Fruit fly (Drosophila melanogaster): Measurements from ENCODE around the gene CG44774.
A peak's percentile ranks its signal among the peaks of the same experiment; 100 is the strongest.

Gene CG44774

DNA sequence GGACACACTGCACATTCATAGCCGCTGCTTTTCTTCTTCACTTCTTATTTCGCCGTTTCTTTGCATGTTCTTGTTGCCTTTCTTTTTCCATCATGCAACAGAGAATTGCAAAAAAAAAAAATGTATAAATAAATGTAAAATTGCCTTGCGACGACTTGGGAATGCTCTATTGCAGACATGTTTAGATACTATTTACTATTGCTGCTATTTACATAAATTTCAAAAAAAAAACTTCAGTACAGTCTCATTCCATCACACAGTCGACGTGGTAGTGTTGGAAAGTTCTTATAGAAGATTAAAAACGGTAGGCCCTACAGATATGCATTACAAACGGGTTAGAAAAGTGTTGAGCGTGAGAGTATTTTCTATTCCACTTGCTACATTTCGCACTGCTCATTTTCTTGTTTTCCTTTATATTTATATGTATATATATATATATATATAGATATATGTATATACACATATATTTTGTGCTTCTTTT, 26.1 kb downstream of the CG44774 start:
- TF ChIP-seq CG10348 (GFP tag; IDR thresholded peaks at IDR 0.05) (no peak), CG15710 (tag; optimal IDR thresholded peaks at IDR 0.05) (peak; percentile 84), CG4496 (GFP tag; IDR thresholded peaks at IDR 0.05) (peak; percentile 72), EcR (GFP tag; optimal IDR thresholded peaks at IDR 0.05) (peak; percentile 44), D1 (tag; optimal IDR thresholded peaks at IDR 0.05) (peak; percentile 69), Ets98B (GFP tag; IDR thresholded peaks at IDR 0.05) (peak; percentile 61), Snoo (tag; optimal IDR thresholded peaks at IDR 0.05) (peak; percentile 79), rn (GFP tag; IDR thresholded peaks at IDR 0.05) (peak; percentile 53), gl (tag; optimal IDR thresholded peaks at IDR 0.05) (peak; percentile 77), fd96Ca (GFP tag; IDR thresholded peaks at IDR 0.05) (peak; percentile 78; the same call in 2 of the 3 replicates), Pif1B (GFP tag; optimal IDR thresholded peaks at IDR 0.05) (peak; percentile 89), CG8301 (tag; optimal IDR thresholded peaks at IDR 0.05) (peak; percentile 75), CG32121 (GFP tag; IDR thresholded peaks at IDR 0.05) (peak; percentile 62), CG13204 (GFP tag; optimal IDR thresholded peaks at IDR 0.05) (peak; percentile 78), Pif1A (GFP tag; optimal IDR thresholded peaks at IDR 0.05) (peak; percentile 83), CG17806 (tag; optimal IDR thresholded peaks at IDR 0.05) (peak; percentile 73), CG12605 (GFP tag; IDR thresholded peaks at IDR 0.05) (peak; percentile 56), CG8159 (tag; optimal IDR thresholded peaks at IDR 0.05) (peak; percentile 84), CG34367 (tag; optimal IDR thresholded peaks at IDR 0.05) (peak; percentile 81), CG9948 (tag; optimal IDR thresholded peaks at IDR 0.05) (peak; percentile 74), CG14655 (GFP tag; optimal IDR thresholded peaks at IDR 0.05) (peak; percentile 91)

DNA sequence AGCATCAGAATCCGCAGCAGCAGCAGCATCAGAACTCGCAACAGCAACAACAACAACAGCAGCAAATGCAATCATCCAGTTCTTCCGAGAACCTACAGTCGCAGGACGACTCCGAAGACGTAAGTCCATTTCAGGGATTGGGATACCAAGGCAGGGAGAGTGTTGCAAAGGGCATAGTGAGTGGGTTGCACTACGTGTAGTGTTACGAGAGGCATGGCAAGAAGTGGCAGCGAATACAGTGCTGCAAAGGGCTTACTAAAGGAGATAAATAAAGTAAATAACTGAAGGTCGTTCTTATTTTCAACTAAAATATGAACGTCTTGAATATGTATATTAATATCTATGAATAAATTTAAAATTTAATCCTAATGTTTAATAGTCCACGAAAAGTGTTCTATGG, 26.8 kb downstream of the CG44774 start:
- no peak for TF ChIP-seq Ets98B (GFP tag; IDR thresholded peaks at IDR 0.05)
- no peak for TF ChIP-seq CG4496 (GFP tag; IDR thresholded peaks at IDR 0.05)
- TF ChIP-seq CG34367 (tag; optimal IDR thresholded peaks at IDR 0.05), result no peak
- no peak for TF ChIP-seq rn (GFP tag; IDR thresholded peaks at IDR 0.05)
- no peak for TF ChIP-seq Pif1A (GFP tag; optimal IDR thresholded peaks at IDR 0.05)
- no peak for TF ChIP-seq fd96Ca (GFP tag; IDR thresholded peaks at IDR 0.05)
- no peak for TF ChIP-seq CG10348 (GFP tag; IDR thresholded peaks at IDR 0.05)
- TF ChIP-seq CG12605 (GFP tag; IDR thresholded peaks at IDR 0.05), result no peak
- no peak for TF ChIP-seq CG8301 (tag; optimal IDR thresholded peaks at IDR 0.05)
- no peak for TF ChIP-seq Pif1B (GFP tag; optimal IDR thresholded peaks at IDR 0.05)
- TF ChIP-seq Snoo (tag; optimal IDR thresholded peaks at IDR 0.05), result no peak
- TF ChIP-seq CG13204 (GFP tag; optimal IDR thresholded peaks at IDR 0.05), result no peak
- TF ChIP-seq D1 (tag; optimal IDR thresholded peaks at IDR 0.05), result no peak

DNA sequence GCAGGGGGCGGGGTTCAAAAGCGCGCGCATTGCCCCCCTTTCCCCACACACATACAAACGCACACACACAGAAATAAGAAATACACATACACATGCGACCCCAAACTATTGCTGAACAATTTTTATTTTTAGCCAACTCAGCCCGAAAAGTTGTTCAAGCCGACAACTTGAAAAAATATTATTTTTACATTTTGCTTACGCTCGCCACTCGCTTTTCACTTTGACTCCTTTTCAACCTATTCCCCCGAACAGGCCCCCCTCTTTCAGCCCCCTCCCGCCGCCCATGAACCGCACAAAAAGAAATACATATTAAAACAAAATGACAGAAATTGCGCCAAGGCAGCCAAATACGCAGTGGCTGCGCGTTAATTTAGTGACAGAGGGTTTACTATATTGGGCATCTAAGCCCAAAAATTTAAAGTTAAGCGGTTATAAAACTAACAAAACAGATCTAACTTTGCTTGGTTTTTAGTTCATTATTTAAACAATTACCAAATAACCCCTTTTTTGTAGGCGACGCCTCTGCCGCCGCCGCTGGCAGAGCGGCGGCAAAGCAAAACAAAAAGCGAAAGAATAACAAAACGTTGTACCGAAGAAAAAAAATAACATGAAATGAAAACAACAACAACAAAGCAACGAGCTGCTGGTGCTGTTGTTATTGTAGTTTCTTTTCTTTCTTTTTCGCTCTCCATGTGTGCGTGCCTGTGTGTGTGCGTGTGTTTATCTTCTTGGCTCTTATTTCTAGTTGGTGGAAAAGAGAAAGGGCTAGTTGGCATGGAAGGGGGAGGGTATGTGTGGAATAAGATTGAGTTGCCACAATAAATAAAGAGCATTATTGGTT, 27.7 kb downstream of the CG44774 start:
- peak; percentile 100 for TF ChIP-seq CG14655 (GFP tag; optimal IDR thresholded peaks at IDR 0.05)
- peak; percentile 100 for TF ChIP-seq CG8159 (tag; optimal IDR thresholded peaks at IDR 0.05)
- peak; percentile 100 for TF ChIP-seq CG12605 (GFP tag; IDR thresholded peaks at IDR 0.05)
- peak; percentile 100 for TF ChIP-seq CG32121 (GFP tag; IDR thresholded peaks at IDR 0.05)
- peak; percentile 99 for TF ChIP-seq CG10348 (GFP tag; IDR thresholded peaks at IDR 0.05)
- peak; percentile 100 for TF ChIP-seq CG4496 (GFP tag; IDR thresholded peaks at IDR 0.05)
- TF ChIP-seq fd96Ca (GFP tag; IDR thresholded peaks at IDR 0.05), result peak; percentile 100
- TF ChIP-seq Pif1B (GFP tag; optimal IDR thresholded peaks at IDR 0.05), result peak; percentile 100
- peak; percentile 100 for TF ChIP-seq Ets98B (GFP tag; IDR thresholded peaks at IDR 0.05)
- TF ChIP-seq Snoo (tag; optimal IDR thresholded peaks at IDR 0.05), result peak; percentile 100
- peak; percentile 100 for TF ChIP-seq CG9948 (tag; optimal IDR thresholded peaks at IDR 0.05)
- peak; percentile 87 for TF ChIP-seq EcR (GFP tag; optimal IDR thresholded peaks at IDR 0.05)
- TF ChIP-seq CG8301 (tag; optimal IDR thresholded peaks at IDR 0.05), result peak; percentile 100
- peak; percentile 99 for TF ChIP-seq CG13204 (GFP tag; optimal IDR thresholded peaks at IDR 0.05)
- peak; percentile 100 for TF ChIP-seq CG17806 (tag; optimal IDR thresholded peaks at IDR 0.05)
- peak; percentile 100 for TF ChIP-seq CG34367 (tag; optimal IDR thresholded peaks at IDR 0.05)
- TF ChIP-seq D1 (tag; optimal IDR thresholded peaks at IDR 0.05), result peak; percentile 100
- peak; percentile 100 for TF ChIP-seq Pif1A (GFP tag; optimal IDR thresholded peaks at IDR 0.05)
- peak; percentile 99 for TF ChIP-seq rn (GFP tag; IDR thresholded peaks at IDR 0.05)
- peak; percentile 100 for TF ChIP-seq gl (tag; optimal IDR thresholded peaks at IDR 0.05)
- TF ChIP-seq CG15710 (tag; optimal IDR thresholded peaks at IDR 0.05), result peak; percentile 100

DNA sequence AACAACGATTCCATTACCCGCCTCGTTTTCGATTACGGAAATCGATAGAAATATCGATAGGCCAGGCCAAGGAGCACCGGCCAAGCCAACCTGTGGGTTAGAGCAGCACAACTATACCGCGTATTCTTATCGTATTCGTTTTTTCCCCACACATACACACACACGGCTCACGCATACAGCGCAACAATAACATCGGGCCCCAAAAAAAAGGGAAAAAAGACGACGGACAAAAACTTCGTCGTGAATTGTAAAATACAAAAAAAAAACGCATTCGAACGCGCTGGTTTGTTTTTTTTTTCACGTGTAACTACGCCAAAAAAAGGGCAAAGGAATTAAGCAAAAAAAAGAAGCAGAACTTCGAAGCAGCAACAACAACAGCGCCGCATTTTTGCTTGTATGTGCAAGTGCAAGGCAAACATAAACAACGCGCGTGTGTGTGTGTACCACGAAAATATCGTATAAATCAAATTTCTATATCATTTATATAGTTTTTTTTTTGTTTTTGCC, 28.9 kb downstream of the CG44774 start, which contains the start of gene CG32772:
Gene CG32772, plus strand, starts transcription at position 177 of the 507 bp plus-strand sequence.
- peak; percentile 94 for TF ChIP-seq CG8301 (tag; optimal IDR thresholded peaks at IDR 0.05)
- peak; percentile 99 for TF ChIP-seq CG15710 (tag; optimal IDR thresholded peaks at IDR 0.05)
- TF ChIP-seq Ets98B (GFP tag; IDR thresholded peaks at IDR 0.05), result peak; percentile 97
- peak; percentile 97 for TF ChIP-seq fd96Ca (GFP tag; IDR thresholded peaks at IDR 0.05)
- TF ChIP-seq CG4496 (GFP tag; IDR thresholded peaks at IDR 0.05), result peak; percentile 98
- peak; percentile 89 for TF ChIP-seq EcR (GFP tag; optimal IDR thresholded peaks at IDR 0.05)
- peak; percentile 97 for TF ChIP-seq CG14655 (GFP tag; optimal IDR thresholded peaks at IDR 0.05)
- TF ChIP-seq Snoo (tag; optimal IDR thresholded peaks at IDR 0.05), result peak; percentile 99
- peak; percentile 97 for TF ChIP-seq CG9948 (tag; optimal IDR thresholded peaks at IDR 0.05)
- peak; percentile 99 for TF ChIP-seq CG34367 (tag; optimal IDR thresholded peaks at IDR 0.05)
- peak; percentile 99 for TF ChIP-seq CG13204 (GFP tag; optimal IDR thresholded peaks at IDR 0.05)
- peak; percentile 100 for TF ChIP-seq gl (tag; optimal IDR thresholded peaks at IDR 0.05)
- peak; percentile 99 for TF ChIP-seq CG8159 (tag; optimal IDR thresholded peaks at IDR 0.05)
- TF ChIP-seq CG10348 (GFP tag; IDR thresholded peaks at IDR 0.05), result peak; percentile 49; the same call in 1 of the 2 replicates
- TF ChIP-seq Pif1A (GFP tag; optimal IDR thresholded peaks at IDR 0.05), result peak; percentile 100
- peak; percentile 99 for TF ChIP-seq CG17806 (tag; optimal IDR thresholded peaks at IDR 0.05)
- TF ChIP-seq Pif1B (GFP tag; optimal IDR thresholded peaks at IDR 0.05), result peak; percentile 100
- TF ChIP-seq D1 (tag; optimal IDR thresholded peaks at IDR 0.05), result peak; percentile 98
- TF ChIP-seq CG12605 (GFP tag; IDR thresholded peaks at IDR 0.05), result peak; percentile 98
- peak; percentile 96 for TF ChIP-seq CG32121 (GFP tag; IDR thresholded peaks at IDR 0.05)
- TF ChIP-seq rn (GFP tag; IDR thresholded peaks at IDR 0.05), result peak; percentile 97

All from whole organism, pupa.